Worm (Caenorhabditis elegans) whole organism, young adult: ENCODE results near the gene glb-5.

Experiments
- B0019.2 ChIP-seq: fragments of 200-800 bp; sonication (Bioruptor generic); conservative IDR thresholded peaks from 2 replicates; pipeline ENCODE4 v1.3.6; 2022; ENCODE audit warnings: missing genetic modification reagents, missing genetic modification characterization, missing compliant biosample characterization
- F39B2.1 ChIP-seq: fragments of 200-800 bp; sonication (Bioruptor generic); IDR thresholded peaks from 2 replicates; pipeline ENCODE4 v1.3.6; 2022; ENCODE audit warnings: missing genetic modification reagents, missing genetic modification characterization, missing compliant biosample characterization
- Y53G8AR.9 ChIP-seq: fragments of 200-800 bp; sonication (Bioruptor generic); conservative IDR thresholded peaks from 2 replicates; pipeline ENCODE4 v1.3.6; 2022; ENCODE audit warnings: missing genetic modification reagents, missing genetic modification characterization, missing compliant biosample characterization
- Y56A3A.18 ChIP-seq: fragments of 200-800 bp; sonication (Bioruptor generic); IDR thresholded peaks from 2 replicates; pipeline ENCODE4 v1.3.6; 2022; ENCODE audit warnings: missing genetic modification reagents, missing genetic modification characterization, missing compliant biosample characterization
- aptf-3 ChIP-seq: fragments of 200-800 bp; sonication (Bioruptor generic); IDR thresholded peaks from 2 replicates; pipeline ENCODE4 v1.3.6; 2022; ENCODE audit warnings: missing genetic modification characterization, missing compliant biosample characterization
- attf-3 ChIP-seq: fragments of 200-800 bp; sonication (Bioruptor generic); conservative IDR thresholded peaks from 2 replicates; pipeline ENCODE4 v1.3.6; 2022; ENCODE audit warnings: missing genetic modification reagents, missing genetic modification characterization, missing compliant biosample characterization
- bed-2 ChIP-seq: fragments of 200-800 bp; sonication (Bioruptor generic); IDR thresholded peaks from 2 replicates; pipeline ENCODE4 v1.3.6; 2022; ENCODE audit warnings: missing genetic modification reagents, missing genetic modification characterization, missing compliant biosample characterization
- ceh-91 ChIP-seq: fragments of 200-800 bp; sonication (Bioruptor generic); IDR thresholded peaks from 2 replicates; pipeline ENCODE4 v1.3.6; 2022; ENCODE audit warnings: missing genetic modification reagents, missing genetic modification characterization, missing compliant biosample characterization
- dpl-1 ChIP-seq: fragments of 150-350 bp; optimal IDR thresholded peaks from 2 replicates; lab custom pipeline; 2014; ENCODE audit warnings: missing biosample characterization, missing genetic modification reagents, missing genetic modification characterization
- efl-1 ChIP-seq: fragments of 150-350 bp; optimal IDR thresholded peaks from 2 replicates; lab custom pipeline; 2014; ENCODE audit warnings: missing biosample characterization, missing genetic modification reagents, missing genetic modification characterization
- egl-18 ChIP-seq: fragments of 200-800 bp; sonication (Bioruptor generic); IDR thresholded peaks from 2 replicates; pipeline ENCODE4 v1.3.6; 2022; ENCODE audit warnings: missing genetic modification reagents, missing genetic modification characterization, missing compliant biosample characterization
- egl-44 ChIP-seq: fragments of 200-800 bp; sonication (Bioruptor generic); IDR thresholded peaks from 2 replicates; pipeline ENCODE4 v1.3.6; 2022; ENCODE audit warnings: missing genetic modification reagents, missing genetic modification characterization, missing compliant biosample characterization
- ekl-4 ChIP-seq: fragments of 200-800 bp; sonication (Bioruptor generic); IDR thresholded peaks from 2 replicates; pipeline ENCODE4 v1.3.6; 2022; ENCODE audit warnings: missing genetic modification reagents, missing genetic modification characterization, missing compliant biosample characterization
- him-1 ChIP-seq: sonication (generic microtip); optimal IDR thresholded peaks from 2 replicates; lab custom pipeline; 2016; ENCODE audit warnings: missing genotype, missing genetic modification reagents, missing genetic modification characterization, missing compliant biosample characterization
- hmg-1.2 ChIP-seq: fragments of 200-800 bp; sonication (Bioruptor generic); IDR thresholded peaks from 2 replicates; pipeline ENCODE4 v1.3.6; 2022; ENCODE audit warnings: missing genetic modification reagents, missing genetic modification characterization, missing compliant biosample characterization
- hrde-1 ChIP-seq: sonication (generic microtip); optimal IDR thresholded peaks from 2 replicates; lab custom pipeline; 2016; ENCODE audit warnings: missing genetic modification characterization, mild to moderate bottlenecking, missing compliant biosample characterization, moderate library complexity, missing genotype, missing genetic modification reagents, borderline replicate concordance
- lin-26 ChIP-seq: fragments of 200-800 bp; sonication (Bioruptor generic); IDR thresholded peaks from 2 replicates; pipeline ENCODE4 v1.3.6; 2022; ENCODE audit warnings: missing genetic modification reagents, missing genetic modification characterization, missing compliant biosample characterization
- lin-35 ChIP-seq, 3 experiments: fragments of 150-350 bp in 2 of 3; sonication (generic microtip) in 1 of 3; optimal IDR thresholded peaks; 2 replicates each; lab custom pipeline; 2014 to 2018; ENCODE audit warnings: missing biosample characterization in 3 of 3, missing genetic modification characterization in 3 of 3, missing genetic modification reagents in 3 of 3
- lin-40 ChIP-seq: sonication (generic microtip); optimal IDR thresholded peaks from 2 replicates; lab custom pipeline; 2016; ENCODE audit warnings: missing genetic modification characterization, mild to moderate bottlenecking, missing compliant biosample characterization, missing genotype, missing genetic modification reagents
- lin-54 ChIP-seq: fragments of 200-800 bp; sonication (Bioruptor generic); optimal IDR thresholded peaks from 2 replicates; lab custom pipeline; 2018; ENCODE audit warnings: mild to moderate bottlenecking, missing genetic modification characterization, missing compliant biosample characterization
- madf-6 ChIP-seq: fragments of 200-800 bp; sonication (Bioruptor generic); IDR thresholded peaks from 2 replicates; pipeline ENCODE4 v1.3.6; 2022; ENCODE audit warnings: missing genetic modification reagents, missing genetic modification characterization, missing compliant biosample characterization
- mcd-1 ChIP-seq: fragments of 200-800 bp; sonication (Bioruptor generic); IDR thresholded peaks from 2 replicates; pipeline ENCODE4 v1.3.6; 2022; ENCODE audit warnings: missing genetic modification reagents, missing genetic modification characterization, missing compliant biosample characterization
- nfya-1 ChIP-seq: sonication (generic microtip); optimal IDR thresholded peaks from 2 replicates; lab custom pipeline; 2017; ENCODE audit warnings: antibody characterized with exemption, missing compliant biosample characterization, missing genetic modification characterization, borderline replicate concordance; ENCODE audit not compliant: insufficient read depth
- nhr-27 ChIP-seq: fragments of 200-800 bp; sonication (Bioruptor generic); optimal IDR thresholded peaks from 2 replicates; lab custom pipeline; 2018; ENCODE audit warnings: mild to moderate bottlenecking, missing genetic modification characterization, moderate library complexity, missing compliant biosample characterization
- snpc-1.1 ChIP-seq: sonication (generic microtip); optimal IDR thresholded peaks from 2 replicates; lab custom pipeline; 2017; ENCODE audit warnings: missing genetic modification characterization, mild to moderate bottlenecking, missing compliant biosample characterization, antibody characterized with exemption, moderate library complexity, missing genotype, missing genetic modification reagents; ENCODE audit not compliant: insufficient read depth
- snpc-3.4 ChIP-seq: sonication (generic microtip); optimal IDR thresholded peaks from 2 replicates; lab custom pipeline; 2017; ENCODE audit warnings: missing genetic modification characterization, mild to moderate bottlenecking, missing compliant biosample characterization, antibody characterized with exemption, moderate library complexity, missing genotype, missing genetic modification reagents
- snpc-4 ChIP-seq, 5 experiments: fragments of 150-350 bp in 1 of 5; sonication (generic microtip) in 4 of 5; optimal IDR thresholded peaks; 2 replicates each; lab custom pipeline; 2014 to 2018; ENCODE audit warnings: missing genetic modification characterization in 5 of 5, missing biosample characterization in 3 of 5, antibody characterized with exemption in 2 of 5, mild to moderate bottlenecking in 2 of 5, missing compliant biosample characterization in 2 of 5, missing genotype in 2 of 5, moderate library complexity in 2 of 5, missing genetic modification reagents in 1 of 5
- somi-1 ChIP-seq: fragments of 200-800 bp; sonication (Bioruptor generic); optimal IDR thresholded peaks from 2 replicates; lab custom pipeline; 2018; ENCODE audit warnings: mild to moderate bottlenecking, missing genetic modification characterization, missing compliant biosample characterization
- unc-62 ChIP-seq: fragments of 150-350 bp; optimal IDR thresholded peaks from 2 replicates; lab custom pipeline; 2014; ENCODE audit warnings: missing biosample characterization, missing genetic modification reagents, missing genetic modification characterization
- ztf-22 ChIP-seq: fragments of 200-800 bp; sonication (Bioruptor generic); optimal IDR thresholded peaks from 2 replicates; lab custom pipeline; 2018; ENCODE audit warnings: mild to moderate bottlenecking, missing genetic modification characterization, moderate library complexity, missing compliant biosample characterization

The glb-5 gene

DNA sequence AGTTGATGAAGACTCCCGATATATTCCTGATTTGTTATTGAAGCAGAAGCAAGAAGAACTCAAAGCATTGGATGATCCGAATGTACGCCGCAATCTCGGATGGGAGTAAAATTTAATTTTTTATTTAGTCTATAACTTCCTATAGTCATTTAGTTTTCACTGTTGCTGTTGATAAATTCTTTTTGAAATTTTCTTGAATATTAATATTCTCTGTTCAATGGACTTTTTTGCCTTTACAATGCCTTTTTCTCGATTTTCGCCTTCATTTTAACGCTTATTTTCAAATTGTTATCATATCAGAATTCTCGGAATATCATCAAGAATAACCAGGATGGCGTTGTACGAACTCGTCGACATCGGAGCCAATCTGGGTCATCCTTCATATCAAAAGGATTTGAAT lies 35.6 kb downstream of the glb-5 start, which contains the start of gene crn-2:
TSS of gene crn-2 (plus strand) at position 301 of the 400 bp plus-strand sequence.
- TF ChIP-seq snpc-3.4 (tag; lab: Kevin White, UChicago) (no peak), him-1 (tag; lab: Kevin White, UChicago) (no peak), lin-26 (GFP tag; lab: Robert Waterston, UW) (no peak), B0019.2 (GFP tag; lab: Robert Waterston, UW) (no peak), unc-62 (no peak), snpc-4 (GFP tag; optimal IDR thresholded peaks at IDR 0.05; lab: Kevin White, UChicago) (no peak), snpc-4 (tag; optimal IDR thresholded peaks at IDR 0.05; lab: Kevin White, UChicago) (no peak), somi-1 (GFP tag; lab: Kevin White, UChicago) (no peak), hrde-1 (tag; lab: Kevin White, UChicago) (no peak)

DNA sequence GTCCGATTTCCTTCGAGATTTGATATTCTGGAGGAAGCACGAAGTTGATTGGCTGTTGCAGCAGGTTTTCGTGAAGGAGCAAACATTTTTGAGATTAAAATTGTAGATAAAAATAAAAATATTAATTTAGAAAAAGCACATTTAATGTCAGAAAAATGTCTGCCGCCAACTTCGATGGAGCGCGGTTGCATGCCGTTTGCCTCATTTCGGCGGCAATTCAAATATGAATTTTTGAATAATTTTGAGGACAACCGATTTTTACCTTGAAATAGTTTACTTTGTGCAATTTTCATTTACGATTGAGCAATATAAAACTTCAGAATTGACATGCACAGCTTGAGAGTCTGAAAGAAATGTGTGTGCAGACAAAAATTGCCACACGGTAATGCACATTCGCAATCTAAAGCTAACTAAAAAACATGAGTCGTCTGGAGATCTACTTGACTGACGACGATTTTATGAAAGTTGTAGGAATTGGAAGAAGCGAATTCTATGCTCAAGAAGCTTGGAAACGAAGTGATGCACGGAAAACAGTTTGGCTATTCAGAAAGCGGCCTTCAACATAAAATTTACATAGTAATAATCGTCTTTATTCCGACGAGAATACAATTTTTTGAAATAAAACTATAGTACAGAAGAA lies 37.8 kb downstream of the glb-5 start, which contains the start of gene zhit-1:
TSS of gene zhit-1 (minus strand) at position 161 of the 640 bp plus-strand sequence.
- TF ChIP-seq lin-35 (GFP tag; optimal IDR thresholded peaks at IDR 0.05; lab: Kevin White, UChicago): peak in 2 of 3 experiments; percentile 60 to 73
- 0 out of 2 replicates have a peak, but pooled peaks have one; percentile 20 for TF ChIP-seq hmg-1.2
- peak; percentile 65 for TF ChIP-seq dpl-1 (GFP tag; lab: Kevin White, UChicago)
- TF ChIP-seq snpc-1.1 (tag; lab: Kevin White, UChicago): peak; percentile 24
- TF ChIP-seq bed-2 (GFP tag; lab: Robert Waterston, UW): no peak
- TF ChIP-seq mcd-1: peak; percentile 87
- peak; percentile 79 for TF ChIP-seq efl-1 (GFP tag; lab: Kevin White, UChicago)
- TF ChIP-seq lin-54 (GFP tag; lab: Kevin White, UChicago): peak; percentile 90
- no peak for TF ChIP-seq nfya-1 (tag; lab: Kevin White, UChicago)
- no peak for TF ChIP-seq ekl-4 (GFP tag; lab: Robert Waterston, UW)
- no peak for TF ChIP-seq attf-3 (GFP tag; lab: Robert Waterston, UW)
- no peak for TF ChIP-seq egl-44 (GFP tag; lab: Robert Waterston, UW)
- peak; percentile 25 for TF ChIP-seq him-1 (tag; lab: Kevin White, UChicago)
- TF ChIP-seq somi-1 (GFP tag; lab: Kevin White, UChicago): no peak
- peak; percentile 8 for TF ChIP-seq snpc-4 (GFP tag; optimal IDR thresholded peaks at IDR 0.05; lab: Kevin White, UChicago)
- TF ChIP-seq snpc-4 (tag; optimal IDR thresholded peaks at IDR 0.05; lab: Kevin White, UChicago): peak; percentile 61 to 73 (median 66)
- TF ChIP-seq Y56A3A.18: no peak
- TF ChIP-seq madf-6 (GFP tag; lab: Robert Waterston, UW): peak; percentile 37

- TF ChIP-seq lin-40 (tag; lab: Kevin White, UChicago): no peak
- TF ChIP-seq mcd-1: no peak
- no peak for TF ChIP-seq ceh-91 (GFP tag; lab: Robert Waterston, UW)
- no peak for TF ChIP-seq F39B2.1 (GFP tag; lab: Robert Waterston, UW)
- no peak for TF ChIP-seq B0019.2 (GFP tag; lab: Robert Waterston, UW)
- TF ChIP-seq somi-1 (GFP tag; lab: Kevin White, UChicago): no peak
- no peak for TF ChIP-seq Y53G8AR.9 (GFP tag; lab: Robert Waterston, UW)
- TF ChIP-seq ekl-4 (GFP tag; lab: Robert Waterston, UW): no peak
- TF ChIP-seq ztf-22 (GFP tag; lab: Kevin White, UChicago): no peak
- TF ChIP-seq nhr-27 (tag; lab: Kevin White, UChicago): no peak
- TF ChIP-seq egl-18 (GFP tag; lab: Robert Waterston, UW): no peak
- no peak for TF ChIP-seq aptf-3 (GFP tag; lab: Robert Waterston, UW)
Measured at ce11 chrV:5601263-5601662, 42.6 kb downstream of the glb-5 start, which contains the start of gene CD4.8. Gene CD4.8, minus strand, starts transcription at chrV:5601363.
